Worm (Caenorhabditis elegans) whole organism, midembryonic: Measurements from ENCODE around the gene nhr-184.
"Not testable (repeated sequence)": the region's sequence is repeated elsewhere in the genome, so short reads cannot be mapped to it uniquely, and the experiment has no call there.

ENCODE experiments used
- T22C8.4 ChIP-seq: fragments of 200-800 bp; sonication (Bioruptor generic); IDR thresholded peaks from 2 replicates; pipeline ENCODE4 v1.3.6; 2022; ENCODE audit warnings: missing genetic modification characterization, missing compliant biosample characterization
- cog-1 ChIP-seq: sonication (generic microtip); optimal IDR thresholded peaks from 2 replicates; lab custom pipeline; 2016; ENCODE audit warnings: missing genetic modification characterization, missing compliant biosample characterization
- flt-1 ChIP-seq: fragments of 200-800 bp; sonication (Bioruptor generic); IDR thresholded peaks from 2 replicates; pipeline ENCODE4 v1.3.6; 2022; ENCODE audit warnings: missing genetic modification characterization, missing compliant biosample characterization
- klf-2 ChIP-seq: fragments of 200-800 bp; sonication (Bioruptor generic); conservative IDR thresholded peaks from 2 replicates; pipeline ENCODE4 v1.3.6; 2022; ENCODE audit warnings: missing genetic modification reagents, missing genetic modification characterization, missing compliant biosample characterization
- med-1 ChIP-seq: sonication (generic microtip); optimal IDR thresholded peaks from 2 replicates; lab custom pipeline; 2017; ENCODE audit warnings: missing genetic modification characterization, mild to moderate bottlenecking, missing compliant biosample characterization, antibody characterized with exemption, missing genetic modification reagents; ENCODE audit not compliant: insufficient read depth
- ref-1 ChIP-seq: fragments of 200-800 bp; sonication (Bioruptor generic); conservative IDR thresholded peaks from 2 replicates; pipeline ENCODE4 v1.3.6; 2022; ENCODE audit warnings: missing genetic modification reagents, missing genetic modification characterization, missing compliant biosample characterization
- tab-1 ChIP-seq: fragments of 200-800 bp; sonication (Bioruptor generic); IDR thresholded peaks from 2 replicates; pipeline ENCODE4 v1.3.6; 2022; ENCODE audit warnings: missing genetic modification characterization, missing compliant biosample characterization
- ztf-23 ChIP-seq: fragments of 200-800 bp; sonication (Bioruptor generic); IDR thresholded peaks from 2 replicates; pipeline ENCODE4 v1.3.6; 2022; ENCODE audit warnings: missing genetic modification reagents, missing genetic modification characterization, missing compliant biosample characterization
- ztf-29 ChIP-seq: fragments of 200-800 bp; sonication (Bioruptor generic); IDR thresholded peaks from 2 replicates; pipeline ENCODE4 v1.3.6; 2022; ENCODE audit warnings: missing genetic modification reagents, missing genetic modification characterization, missing compliant biosample characterization

The nhr-184 gene

ce11 chrV:2214428-2215038 lies at the start of gene nhr-184:
Gene nhr-184 (minus strand): TSS chrV:2214478.
- TF ChIP-seq ztf-29 (GFP tag; lab: Robert Waterston, UW) (no peak), med-1 (GFP tag; lab: Kevin White, UChicago) (no peak), flt-1 (GFP tag; lab: Robert Waterston, UW) (no peak), T22C8.4 (no peak), cog-1 (tag; lab: Kevin White, UChicago) (no peak), tab-1 (no peak), ref-1 (GFP tag; lab: Robert Waterston, UW) (no peak), klf-2 (GFP tag; lab: Robert Waterston, UW) (no peak)

ce11 chrV:2260660-2261059 lies 46.4 kb upstream of the nhr-184 start, which contains the start of gene F41B5.12:
Gene F41B5.12 (plus strand): TSS chrV:2260960.
- TF ChIP-seq ztf-29 (GFP tag; lab: Robert Waterston, UW): no peak
- TF ChIP-seq tab-1: no peak
- no peak for TF ChIP-seq ref-1 (GFP tag; lab: Robert Waterston, UW)
- no peak for TF ChIP-seq T22C8.4
- no peak for TF ChIP-seq ztf-23
- no peak for TF ChIP-seq klf-2 (GFP tag; lab: Robert Waterston, UW)
- no peak for TF ChIP-seq cog-1 (tag; lab: Kevin White, UChicago)

ce11 chrV:2259750-2260149 lies 45.5 kb upstream of the nhr-184 start, which contains the start of gene nhr-182:
Gene nhr-182 (minus strand): TSS chrV:2259927.
- TF ChIP-seq ztf-23 (no peak), tab-1 (no peak), ref-1 (GFP tag; lab: Robert Waterston, UW) (no peak), flt-1 (GFP tag; lab: Robert Waterston, UW) (no peak), T22C8.4 (no peak), cog-1 (tag; lab: Kevin White, UChicago) (no peak), ztf-29 (GFP tag; lab: Robert Waterston, UW) (no peak), klf-2 (GFP tag; lab: Robert Waterston, UW) (no peak), med-1 (GFP tag; lab: Kevin White, UChicago) (no peak)

- not testable (repeated sequence) for TF ChIP-seq ztf-23; ztf-29 (GFP tag; lab: Robert Waterston, UW); T22C8.4
Observed at ce11 chrV:2255191-2255590, 40.9 kb upstream of the nhr-184 start, which contains the start of gene F41B5.1. Gene F41B5.1 (plus strand): TSS chrV:2255533.

- no peak for TF ChIP-seq flt-1 (GFP tag; lab: Robert Waterston, UW)
- no peak for TF ChIP-seq med-1 (GFP tag; lab: Kevin White, UChicago)
- TF ChIP-seq cog-1 (tag; lab: Kevin White, UChicago): no peak
- no peak for TF ChIP-seq ztf-23
- no peak for TF ChIP-seq ztf-29 (GFP tag; lab: Robert Waterston, UW)
- TF ChIP-seq ref-1 (GFP tag; lab: Robert Waterston, UW): no peak
- TF ChIP-seq T22C8.4: no peak
- no peak for TF ChIP-seq tab-1
- TF ChIP-seq klf-2 (GFP tag; lab: Robert Waterston, UW): no peak
Observed at ce11 chrV:2254553-2255124, 40.4 kb upstream of the nhr-184 start, which contains the start of gene str-253. Gene str-253 (minus strand): TSS chrV:2254603.

- TF ChIP-seq cog-1 (tag; lab: Kevin White, UChicago) (no peak), tab-1 (no peak), klf-2 (GFP tag; lab: Robert Waterston, UW) (no peak), flt-1 (GFP tag; lab: Robert Waterston, UW) (no peak), med-1 (GFP tag; lab: Kevin White, UChicago) (no peak)
Observed at ce11 chrV:2251774-2252173, 37.5 kb upstream of the nhr-184 start.

ce11 chrV:2250126-2250590 lies 35.9 kb upstream of the nhr-184 start, which contains the start of gene cyp-33C7:
Gene cyp-33C7 (plus strand): TSS chrV:2250540.
- TF ChIP-seq T22C8.4: no peak
- no peak for TF ChIP-seq klf-2 (GFP tag; lab: Robert Waterston, UW)
- TF ChIP-seq tab-1: no peak
- TF ChIP-seq ztf-29 (GFP tag; lab: Robert Waterston, UW): no peak
- TF ChIP-seq flt-1 (GFP tag; lab: Robert Waterston, UW): no peak
- no peak for TF ChIP-seq cog-1 (tag; lab: Kevin White, UChicago)
- no peak for TF ChIP-seq med-1 (GFP tag; lab: Kevin White, UChicago)
- no peak for TF ChIP-seq ztf-23
- no peak for TF ChIP-seq ref-1 (GFP tag; lab: Robert Waterston, UW)

ce11 chrV:2249310-2249709 lies 35.0 kb upstream of the nhr-184 start, which contains the start of gene cyp-33C6:
Gene cyp-33C6 (minus strand): TSS chrV:2249410.
- TF ChIP-seq cog-1 (tag; lab: Kevin White, UChicago): no peak
- no peak for TF ChIP-seq flt-1 (GFP tag; lab: Robert Waterston, UW)
- no peak for TF ChIP-seq ztf-23
- TF ChIP-seq med-1 (GFP tag; lab: Kevin White, UChicago): no peak
- TF ChIP-seq tab-1: no peak

ce11 chrV:2244751-2245150 lies 30.5 kb upstream of the nhr-184 start, which contains the start of gene cyp-33C5:
Gene cyp-33C5 (plus strand): TSS chrV:2245004.
- no peak for TF ChIP-seq flt-1 (GFP tag; lab: Robert Waterston, UW)
- no peak for TF ChIP-seq ztf-29 (GFP tag; lab: Robert Waterston, UW)
- no peak for TF ChIP-seq klf-2 (GFP tag; lab: Robert Waterston, UW)
- no peak for TF ChIP-seq ref-1 (GFP tag; lab: Robert Waterston, UW)
- TF ChIP-seq T22C8.4: no peak
- no peak for TF ChIP-seq med-1 (GFP tag; lab: Kevin White, UChicago)
- no peak for TF ChIP-seq tab-1
